Fruit fly (Drosophila melanogaster) whole organism, embryonic: ENCODE data around the gene Trxr1.

Experiments used
- ATbp ChIP-seq: fragments of 200-800 bp; sonication (Bioruptor generic); optimal IDR thresholded peaks from 2 replicates; lab custom pipeline; 2017; ENCODE audit warnings: missing biosample characterization, mild to moderate bottlenecking, missing genetic modification characterization, missing genetic modification reagents
- Asciz ChIP-seq: fragments of 200-800 bp; sonication (Bioruptor generic); optimal IDR thresholded peaks from 2 replicates; lab custom pipeline; 2017; ENCODE audit warnings: missing biosample characterization, mild to moderate bottlenecking, missing genetic modification characterization, missing genetic modification reagents
- Blimp-1 ChIP-seq: fragments of 200-800 bp; sonication (Bioruptor generic); optimal IDR thresholded peaks from 3 replicates; lab custom pipeline; 2018; ENCODE audit warnings: missing biosample characterization, missing genetic modification characterization, mild to moderate bottlenecking, moderate library complexity, missing genetic modification reagents
- CG10267 ChIP-seq: fragments of 200-800 bp; sonication (Bioruptor generic); optimal IDR thresholded peaks from 2 replicates; lab custom pipeline; 2018; ENCODE audit warnings: missing biosample characterization, mild to moderate bottlenecking, missing genetic modification characterization, moderate library complexity
- CG10543 ChIP-seq: fragments of 200-800 bp; sonication (Bioruptor generic); optimal IDR thresholded peaks from 3 replicates; lab custom pipeline; 2017; ENCODE audit warnings: missing biosample characterization, mild to moderate bottlenecking, missing genetic modification characterization, moderate library complexity
- CG15011 ChIP-seq: fragments of 200-800 bp; sonication (Bioruptor generic); optimal IDR thresholded peaks from 3 replicates; lab custom pipeline; 2018; ENCODE audit warnings: missing biosample characterization, mild to moderate bottlenecking, missing genetic modification characterization
- CG1602 ChIP-seq: fragments of 200-800 bp; sonication (Bioruptor generic); optimal IDR thresholded peaks from 3 replicates; lab custom pipeline; 2016; ENCODE audit warnings: missing biosample characterization, missing genetic modification characterization
- CG17186 ChIP-seq: fragments of 200-800 bp; sonication (Bioruptor generic); optimal IDR thresholded peaks from 3 replicates; lab custom pipeline; 2017; ENCODE audit warnings: missing biosample characterization, missing genetic modification reagents, missing genetic modification characterization
- CG17361 ChIP-seq: fragments of 200-800 bp; sonication (Bioruptor generic); IDR thresholded peaks from 3 replicates; pipeline ENCODE4 v1.3.6; 2022; ENCODE audit warnings: missing biosample characterization, missing genetic modification characterization
- CG1832 ChIP-seq: fragments of 200-800 bp; sonication (Bioruptor generic); optimal IDR thresholded peaks from 2 replicates; lab custom pipeline; 2017; ENCODE audit warnings: missing biosample characterization, mild to moderate bottlenecking, missing genetic modification characterization, inconsistent platforms
- CG31388 ChIP-seq: fragments of 200-800 bp; sonication (Bioruptor generic); optimal IDR thresholded peaks from 2 replicates; lab custom pipeline; 2016; ENCODE audit warnings: missing biosample characterization, missing genetic modification characterization
- CG31441 ChIP-seq: fragments of 200-800 bp; sonication (Bioruptor generic); IDR thresholded peaks from 2 replicates; pipeline ENCODE4 v1.3.6; 2022; ENCODE audit warnings: missing biosample characterization, missing genetic modification characterization
- CG34376 ChIP-seq: fragments of 200-800 bp; sonication (Bioruptor generic); optimal IDR thresholded peaks from 2 replicates; lab custom pipeline; 2018; ENCODE audit warnings: missing biosample characterization, mild to moderate bottlenecking, missing genetic modification characterization
- CG4707 ChIP-seq: fragments of 200-800 bp; sonication (Bioruptor generic); optimal IDR thresholded peaks from 2 replicates; lab custom pipeline; 2018; ENCODE audit warnings: missing biosample characterization, mild to moderate bottlenecking, missing genetic modification characterization, moderate library complexity
- CG6791 ChIP-seq: fragments of 200-800 bp; sonication (Bioruptor generic); IDR thresholded peaks from 3 replicates; pipeline ENCODE4 v1.3.6; 2022; ENCODE audit warnings: missing biosample characterization, missing genetic modification characterization; ENCODE audit not compliant: partially characterized antibody
- CG6813 ChIP-seq: fragments of 200-800 bp; sonication (Bioruptor generic); optimal IDR thresholded peaks from 2 replicates; lab custom pipeline; 2017; ENCODE audit warnings: missing biosample characterization, missing genetic modification characterization, mild to moderate bottlenecking, moderate library complexity, missing genetic modification reagents
- CG8290 ChIP-seq, 3 experiments: fragments of 200-800 bp; sonication (Bioruptor generic); optimal IDR thresholded peaks; 2 replicates each; lab custom pipeline; 2016 to 2019; ENCODE audit warnings: missing biosample characterization in 3 of 3, missing genetic modification characterization in 3 of 3, mild to moderate bottlenecking in 2 of 3, moderate library complexity in 1 of 3
- CG8388 ChIP-seq: fragments of 200-800 bp; sonication (Bioruptor generic); optimal IDR thresholded peaks from 2 replicates; lab custom pipeline; 2019; ENCODE audit warnings: missing biosample characterization, mild to moderate bottlenecking, missing genetic modification characterization, moderate library complexity
- CG9215 ChIP-seq: fragments of 200-800 bp; sonication (Bioruptor generic); IDR thresholded peaks from 2 replicates; pipeline ENCODE4 v1.3.6; 2022; ENCODE audit warnings: missing biosample characterization, missing genetic modification characterization
- Doc2 ChIP-seq: fragments of 200-800 bp; sonication (Bioruptor generic); IDR thresholded peaks from 2 replicates; pipeline ENCODE4 v1.3.6; 2022; ENCODE audit warnings: missing biosample characterization, missing genetic modification characterization
- GATAe ChIP-seq: fragments of 200-800 bp; sonication (Bioruptor generic); conservative IDR thresholded peaks from 2 replicates; pipeline ENCODE4 v1.3.6; 2022; ENCODE audit warnings: missing biosample characterization, missing genetic modification characterization
- Gug ChIP-seq: fragments of 200-800 bp; sonication (Bioruptor generic); IDR thresholded peaks from 4 replicates; pipeline ENCODE4 v1.3.6; 2022; ENCODE audit warnings: missing biosample characterization, missing genetic modification characterization
- HmgZ ChIP-seq: fragments of 200-800 bp; sonication (Bioruptor generic); optimal IDR thresholded peaks from 2 replicates; lab custom pipeline; 2018; ENCODE audit warnings: missing biosample characterization, mild to moderate bottlenecking, missing genetic modification characterization
- Med ChIP-seq: fragments of 200-800 bp; sonication (Bioruptor generic); peaks from one replicate; lab custom pipeline; 2016; ENCODE audit warnings: missing biosample characterization, missing genetic modification characterization, mild to moderate bottlenecking, inconsistent platforms, moderate library complexity
- PHDP ChIP-seq: fragments of 200-800 bp; sonication (Bioruptor generic); optimal IDR thresholded peaks from 3 replicates; lab custom pipeline; 2018; ENCODE audit warnings: missing biosample characterization, mild to moderate bottlenecking, missing genetic modification characterization, moderate library complexity
- Sox102F ChIP-seq: fragments of 200-800 bp; sonication (Bioruptor generic); optimal IDR thresholded peaks from 2 replicates; lab custom pipeline; 2018; ENCODE audit warnings: missing biosample characterization, mild to moderate bottlenecking, missing genetic modification characterization, moderate library complexity
- Sry-β ChIP-seq: fragments of 200-800 bp; sonication (Bioruptor generic); optimal IDR thresholded peaks from 2 replicates; lab custom pipeline; 2018; ENCODE audit warnings: missing biosample characterization, mild to moderate bottlenecking, missing genetic modification characterization, moderate library complexity
- ac ChIP-seq: fragments of 200-800 bp; sonication (Bioruptor generic); optimal IDR thresholded peaks from 3 replicates; lab custom pipeline; 2017; ENCODE audit warnings: missing biosample characterization, mild to moderate bottlenecking, missing genetic modification characterization
- ato ChIP-seq: fragments of 200-800 bp; sonication (Bioruptor generic); IDR thresholded peaks from 2 replicates; pipeline ENCODE4 v1.3.6; 2022; ENCODE audit warnings: missing biosample characterization, missing genetic modification characterization; ENCODE audit not compliant: partially characterized antibody
- cas ChIP-seq: fragments of 200-800 bp; sonication (Bioruptor generic); IDR thresholded peaks from 2 replicates; pipeline ENCODE4 v1.3.6; 2022; ENCODE audit warnings: missing biosample characterization, missing genetic modification characterization
- chinmo ChIP-seq: fragments of 200-800 bp; sonication (Bioruptor generic); IDR thresholded peaks from 4 replicates; pipeline ENCODE4 v1.3.6; 2022; ENCODE audit warnings: missing biosample characterization, missing genetic modification characterization; ENCODE audit not compliant: partially characterized antibody
- dmrt11E ChIP-seq: fragments of 200-800 bp; sonication (Bioruptor generic); optimal IDR thresholded peaks from 3 replicates; lab custom pipeline; 2018; ENCODE audit warnings: missing biosample characterization, mild to moderate bottlenecking, missing genetic modification characterization, moderate library complexity
- gsb-n ChIP-seq: fragments of 200-800 bp; sonication (Bioruptor generic); optimal IDR thresholded peaks from 3 replicates; lab custom pipeline; 2018; ENCODE audit warnings: missing biosample characterization, mild to moderate bottlenecking, missing genetic modification characterization
- her ChIP-seq: fragments of 200-800 bp; sonication (Bioruptor generic); optimal IDR thresholded peaks from 2 replicates; lab custom pipeline; 2016; ENCODE audit warnings: missing biosample characterization, missing genetic modification characterization
- kay ChIP-seq: fragments of 200-800 bp; sonication (Bioruptor generic); optimal IDR thresholded peaks from 2 replicates; lab custom pipeline; 2016; ENCODE audit warnings: missing biosample characterization, missing genetic modification characterization
- knrl ChIP-seq: fragments of 200-800 bp; sonication (Bioruptor generic); IDR thresholded peaks from 3 replicates; pipeline ENCODE4 v1.3.6; 2022; ENCODE audit warnings: missing biosample characterization, missing genetic modification characterization; ENCODE audit not compliant: partially characterized antibody
- mam ChIP-seq: fragments of 200-800 bp; sonication (Bioruptor generic); optimal IDR thresholded peaks from 3 replicates; lab custom pipeline; 2016; ENCODE audit warnings: missing biosample characterization, missing genetic modification characterization
- nmo ChIP-seq: fragments of 200-800 bp; sonication (Bioruptor generic); optimal IDR thresholded peaks from 2 replicates; lab custom pipeline; 2018; ENCODE audit warnings: missing biosample characterization, mild to moderate bottlenecking, missing genetic modification characterization, moderate library complexity
- odd ChIP-seq: fragments of 200-800 bp; sonication (Bioruptor generic); optimal IDR thresholded peaks from 2 replicates; lab custom pipeline; 2017; ENCODE audit warnings: missing biosample characterization, mild to moderate bottlenecking, missing genetic modification characterization
- onecut ChIP-seq: fragments of 200-800 bp; sonication (Bioruptor generic); IDR thresholded peaks from 2 replicates; pipeline ENCODE4 v1.3.6; 2022; ENCODE audit warnings: missing biosample characterization, missing genetic modification characterization
- org-1 ChIP-seq: fragments of 200-800 bp; sonication (Bioruptor generic); optimal IDR thresholded peaks from 2 replicates; lab custom pipeline; 2017; ENCODE audit warnings: missing biosample characterization, missing genetic modification characterization
- p53 ChIP-seq: fragments of 200-800 bp; sonication (Bioruptor generic); optimal IDR thresholded peaks from 2 replicates; lab custom pipeline; 2016; ENCODE audit warnings: missing biosample characterization, missing genetic modification characterization
- pb ChIP-seq: fragments of 200-800 bp; sonication (Bioruptor generic); optimal IDR thresholded peaks from 3 replicates; lab custom pipeline; 2016; ENCODE audit warnings: missing biosample characterization, missing genetic modification characterization
- run ChIP-seq: fragments of 200-800 bp; sonication (Bioruptor generic); optimal IDR thresholded peaks from 3 replicates; lab custom pipeline; 2018; ENCODE audit warnings: missing biosample characterization, mild to moderate bottlenecking, missing genetic modification characterization
- sc ChIP-seq, 3 experiments: fragments of >200 bp in 2 of 3; fragments of 200-800 bp in 1 of 3; sonication (Bioruptor generic) in 1 of 3; optimal IDR thresholded peaks; 2 replicates in 2 of 3; 3 replicates in 1 of 3; lab custom pipeline; 2017; ENCODE audit warnings: mild to moderate bottlenecking in 1 of 3, missing biosample characterization in 1 of 3, missing genetic modification characterization in 1 of 3, missing genetic modification reagents in 1 of 3
- sens-2 ChIP-seq: fragments of 200-800 bp; sonication (Bioruptor generic); IDR thresholded peaks from 2 replicates; pipeline ENCODE4 v1.3.6; 2022; ENCODE audit warnings: missing biosample characterization, missing genetic modification characterization

The Trxr1 gene

dm6 chrX:8229918-8230699 lies 12.2 kb upstream of the Trxr1 start (continued):
- TF ChIP-seq Med (GFP tag; lab: Kevin White, UChicago) (peak; percentile 91), sens-2 (GFP tag; lab: Robert Waterston, UW) (0 out of 2 replicates have a peak, but pooled peaks have one; percentile 30), CG17186 (GFP tag; lab: Kevin White, UChicago) (peak; percentile 27), CG34376 (GFP tag; lab: Kevin White, UChicago) (peak; percentile 59), CG1602 (GFP tag; lab: Kevin White, UChicago) (peak; percentile 17), Sox102F (GFP tag; lab: Kevin White, UChicago) (peak; percentile 33), sc (optimal IDR thresholded peaks at IDR 0.05; lab: Kevin White, UChicago) (no peak), sc (GFP tag; optimal IDR thresholded peaks at IDR 0.05; lab: Kevin White, UChicago) (peak; percentile 51), CG1832 (GFP tag; lab: Kevin White, UChicago) (peak; percentile 71), ato (no peak), ac (GFP tag; lab: Kevin White, UChicago) (peak; percentile 64), run (tag; lab: Kevin White, UChicago) (peak; percentile 23), dmrt11E (tag; lab: Kevin White, UChicago) (peak; percentile 51), CG10267 (tag; lab: Kevin White, UChicago) (peak; percentile 19), Gug (GFP tag; lab: Robert Waterston, UW) (no peak), CG31441 (GFP tag; lab: Robert Waterston, UW) (peak; percentile 43; the same call in 1 of the 2 replicates), onecut (GFP tag; lab: Robert Waterston, UW) (peak; percentile 67), CG9215 (GFP tag; lab: Robert Waterston, UW) (no peak), knrl (GFP tag; lab: Robert Waterston, UW) (no peak), Sry-β (GFP tag; lab: Kevin White, UChicago) (peak; percentile 35), GATAe (GFP tag; lab: Robert Waterston, UW) (0 out of 2 replicates have a peak, but pooled peaks have one; percentile 19), CG6791 (GFP tag; lab: Robert Waterston, UW) (no peak), CG10543 (GFP tag; lab: Kevin White, UChicago) (peak; percentile 49), org-1 (peak; percentile 71), cas (no peak), p53 (GFP tag; lab: Kevin White, UChicago) (peak; percentile 13), gsb-n (tag; lab: Kevin White, UChicago) (peak; percentile 43), CG15011 (peak; percentile 47), CG17361 (0 out of 3 replicates have a peak, but pooled peaks have one; percentile 16), nmo (GFP tag; lab: Kevin White, UChicago) (no peak), Asciz (GFP tag; lab: Kevin White, UChicago) (peak; percentile 85), CG8290 (GFP tag; optimal IDR thresholded peaks at IDR 0.05; lab: Kevin White, UChicago) (peak; percentile 31), CG8290 (tag; optimal IDR thresholded peaks at IDR 0.05; lab: Kevin White, UChicago) (peak; percentile 53 to 65), her (GFP tag; lab: Kevin White, UChicago) (peak; percentile 27), Doc2 (GFP tag; lab: Robert Waterston, UW) (no peak), odd (GFP tag; lab: Kevin White, UChicago) (peak; percentile 79), PHDP (peak; percentile 55), mam (no peak), CG8388 (peak; percentile 20), CG4707 (GFP tag; lab: Kevin White, UChicago) (peak; percentile 52), chinmo (0 out of 4 replicates have a peak, but pooled peaks have one; percentile 58), HmgZ (tag; lab: Kevin White, UChicago) (peak; percentile 33), kay (GFP tag; lab: Kevin White, UChicago) (peak; percentile 33), CG31388 (GFP tag; lab: Kevin White, UChicago) (no peak), CG6813 (GFP tag; lab: Kevin White, UChicago) (peak; percentile 83), Blimp-1 (GFP tag; lab: Kevin White, UChicago) (peak; percentile 54), ATbp (GFP tag; lab: Kevin White, UChicago) (peak; percentile 91), pb (no peak)
